Fruit fly (Drosophila melanogaster): ENCODE measurements around the gene RhoGAP100F.

Gene RhoGAP100F

dm6 chr3R:31812117-31812975, at the start of gene RhoGAP100F, which contains the start of gene FeCH:
RhoGAP100F (plus strand) TSS chr3R:31812609.
FeCH (minus strand) TSS chr3R:31812296.
- TF ChIP-seq CG8478 (optimal IDR thresholded peaks at IDR 0.05) (no peak), CTCF (optimal IDR thresholded peaks at IDR 0.05) (peak; percentile 73 to 88)

dm6 chr3R:31762672-31763071, 49.7 kb upstream of the RhoGAP100F start:
- TF ChIP-seq CG8478 (optimal IDR thresholded peaks at IDR 0.05) (no peak), CTCF (optimal IDR thresholded peaks at IDR 0.05) (no peak)

- TF ChIP-seq CG8478 (optimal IDR thresholded peaks at IDR 0.05) (no peak), CTCF (optimal IDR thresholded peaks at IDR 0.05) (no peak)
Measured at dm6 chr3R:31764672-31765071, 47.7 kb upstream of the RhoGAP100F start, which contains the start of gene CG2150. CG2150 (minus strand) TSS chr3R:31764772.

dm6 chr3R:31765145-31765544, 47.3 kb upstream of the RhoGAP100F start:
- TF ChIP-seq CTCF (optimal IDR thresholded peaks at IDR 0.05) (no peak), CG8478 (optimal IDR thresholded peaks at IDR 0.05) (no peak)

dm6 chr3R:31767528-31767927, 44.9 kb upstream of the RhoGAP100F start:
- TF ChIP-seq CTCF (optimal IDR thresholded peaks at IDR 0.05) (no peak), CG8478 (optimal IDR thresholded peaks at IDR 0.05) (no peak)

- TF ChIP-seq CG8478 (optimal IDR thresholded peaks at IDR 0.05) (no peak), CTCF (optimal IDR thresholded peaks at IDR 0.05) (no peak)
Measured at dm6 chr3R:31768198-31768597, 44.2 kb upstream of the RhoGAP100F start.

- no peak for TF ChIP-seq CTCF (optimal IDR thresholded peaks at IDR 0.05)
- no peak for TF ChIP-seq CG8478 (optimal IDR thresholded peaks at IDR 0.05)
Measured at dm6 chr3R:31771790-31772576, 40.4 kb upstream of the RhoGAP100F start, which contains the start of the genes betaGlu and sip3. betaGlu (minus strand) TSS chr3R:31771848. sip3 (plus strand) TSS chr3R:31772219.

dm6 chr3R:31776583-31777362, 35.6 kb upstream of the RhoGAP100F start, which contains the start of the genes CG2126 and faf:
CG2126 (minus strand) TSS chr3R:31776652.
faf (plus strand) TSS chr3R:31777020.
- TF ChIP-seq CTCF (optimal IDR thresholded peaks at IDR 0.05) (no peak), CG8478 (optimal IDR thresholded peaks at IDR 0.05) (no peak)

dm6 chr3R:31777482-31778165, 34.8 kb upstream of the RhoGAP100F start:
- TF ChIP-seq CG8478 (optimal IDR thresholded peaks at IDR 0.05) = no peak
- TF ChIP-seq CTCF (optimal IDR thresholded peaks at IDR 0.05) = no peak

- no peak for TF ChIP-seq CG8478 (optimal IDR thresholded peaks at IDR 0.05)
- no peak for TF ChIP-seq CTCF (optimal IDR thresholded peaks at IDR 0.05)
Measured at dm6 chr3R:31793664-31794417, 18.6 kb upstream of the RhoGAP100F start, which contains the start of the genes Mccc1 and Acf. Mccc1 (minus strand) TSS chr3R:31793907. Acf (plus strand) TSS chr3R:31793981.

- TF ChIP-seq CTCF (optimal IDR thresholded peaks at IDR 0.05) (peak in 1 of 2 experiments; percentile 38), CG8478 (optimal IDR thresholded peaks at IDR 0.05) (no peak)
Measured at dm6 chr3R:31794457-31794856, 18.0 kb upstream of the RhoGAP100F start.

dm6 chr3R:31800663-31801062, 11.7 kb upstream of the RhoGAP100F start, which contains the start of gene Ir100a:
Ir100a (plus strand) TSS chr3R:31800963.
- TF ChIP-seq CG8478 (optimal IDR thresholded peaks at IDR 0.05) = no peak
- no peak for TF ChIP-seq CTCF (optimal IDR thresholded peaks at IDR 0.05)

- TF ChIP-seq CTCF (optimal IDR thresholded peaks at IDR 0.05) = no peak
Measured at dm6 chr3R:31805228-31805738, 7.1 kb upstream of the RhoGAP100F start, which contains the start of the genes CG42233 and CG1971. CG42233 (minus strand) TSS chr3R:31805278. CG1971 (plus strand) TSS chr3R:31805468.

All from S2 (cell line).